Worm (Caenorhabditis elegans): Measurements from ENCODE around the gene C53A3.1.
A peak's percentile ranks its signal among the peaks of the same experiment; 100 is the strongest.

The C53A3.1 gene

DNA sequence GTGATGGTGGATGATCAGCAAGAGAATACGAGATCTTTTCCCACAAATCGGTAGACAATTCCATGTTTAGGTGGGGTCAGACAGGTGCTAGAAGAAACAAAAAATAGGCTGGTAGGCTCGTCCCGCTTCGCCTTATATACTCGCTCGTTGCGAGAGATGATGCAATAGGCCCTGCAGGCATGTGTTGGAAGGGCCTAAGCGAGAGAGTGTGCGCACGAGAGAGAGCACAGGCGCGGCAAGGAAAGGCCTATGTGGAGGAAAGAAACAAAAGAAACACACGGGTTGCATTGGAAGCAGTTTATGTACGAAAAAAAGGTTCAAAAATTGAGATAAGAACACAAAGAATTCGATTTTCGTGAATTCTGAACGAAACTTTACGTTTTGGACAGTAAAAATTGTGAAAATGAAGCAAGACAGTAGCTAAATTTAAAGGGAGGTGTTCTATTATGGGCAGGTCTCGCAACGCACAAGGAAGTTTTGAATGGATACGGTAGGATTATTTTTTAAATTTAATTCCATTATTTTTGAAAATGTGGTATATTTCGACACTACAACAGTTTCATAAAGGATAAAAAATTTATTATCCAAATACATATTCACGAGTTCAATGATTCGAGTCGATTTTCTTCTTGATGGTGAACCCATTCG, 20.8 kb upstream of the C53A3.1 start, which contains the start of gene F44E7.5 (continued):
- no peak for TF ChIP-seq pag-3 (tag; optimal IDR thresholded peaks at IDR 0.05; ENCODE audit: borderline replicate concordance, insufficient read depth)
- no peak for TF ChIP-seq ceh-63 (GFP tag; optimal IDR thresholded peaks at IDR 0.05)
- peak; percentile 72 for TF ChIP-seq mep-1 (tag; optimal IDR thresholded peaks at IDR 0.05)
- TF ChIP-seq dpl-1 (GFP tag; optimal IDR thresholded peaks at IDR 0.05), result peak; percentile 16 to 26 (median 25)
- no peak for TF ChIP-seq F16B12.6 (tag; optimal IDR thresholded peaks at IDR 0.05)
- no peak for TF ChIP-seq dsc-1 (tag; optimal IDR thresholded peaks at IDR 0.05)
- peak; percentile 34 for TF ChIP-seq tbx-2 (tag; optimal IDR thresholded peaks at IDR 0.05)
- TF ChIP-seq zip-4 (GFP tag; optimal IDR thresholded peaks at IDR 0.05), result no peak
- no peak for TF ChIP-seq nhr-12 (tag; optimal IDR thresholded peaks at IDR 0.05)
- no peak for TF ChIP-seq vab-15 (tag; optimal IDR thresholded peaks at IDR 0.05)
- no peak for TF ChIP-seq ztf-11 (tag; optimal IDR thresholded peaks at IDR 0.05)
- TF ChIP-seq swsn-7 (tag; optimal IDR thresholded peaks at IDR 0.05), result peak; percentile 2
- peak; percentile 28 for TF ChIP-seq blmp-1 (tag; optimal IDR thresholded peaks at IDR 0.05)
- no peak for TF ChIP-seq ces-1 (GFP tag; optimal IDR thresholded peaks at IDR 0.05)
- TF ChIP-seq unc-30 (tag; optimal IDR thresholded peaks at IDR 0.05), result no peak
- TF ChIP-seq C04F5.9 (tag; optimal IDR thresholded peaks at IDR 0.05), result no peak
- no peak for TF ChIP-seq nhr-28 (tag; optimal IDR thresholded peaks at IDR 0.05)
- TF ChIP-seq C34B4.2 (tag; optimal IDR thresholded peaks at IDR 0.05), result no peak
- TF ChIP-seq unc-62 (GFP tag; optimal IDR thresholded peaks at IDR 0.05), result no peak
- peak; percentile 77 for TF ChIP-seq nhr-71 (tag; optimal IDR thresholded peaks at IDR 0.05)
- no peak for TF ChIP-seq hlh-4 (tag; optimal IDR thresholded peaks at IDR 0.05)
- no peak for TF ChIP-seq alr-1 (tag; optimal IDR thresholded peaks at IDR 0.05; ENCODE audit: borderline replicate concordance)
- TF ChIP-seq nhr-237 (tag; optimal IDR thresholded peaks at IDR 0.05), result no peak
- TF ChIP-seq fkh-10 (GFP tag; optimal IDR thresholded peaks at IDR 0.05), result no peak
- no peak for TF ChIP-seq aha-1 (tag; optimal IDR thresholded peaks at IDR 0.05)
- peak; percentile 53 for TF ChIP-seq C16A3.4 (tag; optimal IDR thresholded peaks at IDR 0.05)
- no peak for TF ChIP-seq nhr-11 (tag; optimal IDR thresholded peaks at IDR 0.05)
- peak; percentile 58 for TF ChIP-seq nhr-47 (tag; optimal IDR thresholded peaks at IDR 0.05)
- no peak for TF ChIP-seq fkh-4 (tag; optimal IDR thresholded peaks at IDR 0.05; ENCODE audit: borderline replicate concordance)
- TF ChIP-seq rnt-1 (tag; optimal IDR thresholded peaks at IDR 0.05), result peak; percentile 59
- TF ChIP-seq hlh-17 (GFP tag; optimal IDR thresholded peaks at IDR 0.05; ENCODE audit: borderline replicate concordance), result no peak
- TF ChIP-seq unc-86 (tag; optimal IDR thresholded peaks at IDR 0.05), result no peak
- no peak for TF ChIP-seq sptf-1 (tag; optimal IDR thresholded peaks at IDR 0.05)
- peak; percentile 20 for TF ChIP-seq lin-13 (GFP tag; optimal IDR thresholded peaks at IDR 0.05)
- TF ChIP-seq mef-2 (tag; optimal IDR thresholded peaks at IDR 0.05), result no peak
- TF ChIP-seq nhr-20 (tag; optimal IDR thresholded peaks at IDR 0.05), result peak; percentile 66
- peak; percentile 0 to 41 for TF ChIP-seq lin-35 (GFP tag; optimal IDR thresholded peaks at IDR 0.05)
- TF ChIP-seq unc-98 (GFP tag; IDR thresholded peaks at IDR 0.05), result 0 out of 2 replicates have a peak, but pooled peaks have one; percentile 4
- peak in 1 of 2 experiments; percentile 20 for TF ChIP-seq mdl-1 (tag; optimal IDR thresholded peaks at IDR 0.05)
- no peak for TF ChIP-seq efl-3 (GFP tag; optimal IDR thresholded peaks at IDR 0.05)
- peak; percentile 81 for TF ChIP-seq nhr-85 (tag)
- no peak for TF ChIP-seq lin-39 (tag; optimal IDR thresholded peaks at IDR 0.05)
- TF ChIP-seq skn-1 (tag; optimal IDR thresholded peaks at IDR 0.05), result peak; percentile 1
- no peak for TF ChIP-seq sox-4 (tag; optimal IDR thresholded peaks at IDR 0.05)
- TF ChIP-seq egl-13 (tag; optimal IDR thresholded peaks at IDR 0.05), result no peak
- no peak for TF ChIP-seq ceh-88 (GFP tag; IDR thresholded peaks at IDR 0.05)
- peak; percentile 31 to 78 (median 41) for TF ChIP-seq ceh-82 (tag; optimal IDR thresholded peaks at IDR 0.05)
- no peak for TF ChIP-seq irx-1 (tag; optimal IDR thresholded peaks at IDR 0.05)
- no peak for TF ChIP-seq mab-9 (GFP tag; IDR thresholded peaks at IDR 0.05)
- TF ChIP-seq aly-2 (tag; optimal IDR thresholded peaks at IDR 0.05), result no peak
- TF ChIP-seq elt-2 (tag; optimal IDR thresholded peaks at IDR 0.05), result peak; percentile 80
- no peak for TF ChIP-seq Y116A8C.19 (tag; optimal IDR thresholded peaks at IDR 0.05; ENCODE audit: borderline replicate concordance)

All from whole organism, L1 larva.